Fruit fly (Drosophila melanogaster) whole organism, embryonic: Measurements from ENCODE around the gene CG4613.

Source experiments
- Ada2b ChIP-seq: fragments of 200-800 bp; sonication (Bioruptor generic); IDR thresholded peaks from 2 replicates; pipeline ENCODE4 v1.3.6; 2022; ENCODE audit warnings: missing biosample characterization, missing genetic modification characterization
- CG11695 ChIP-seq: fragments of 200-800 bp; sonication (Bioruptor generic); IDR thresholded peaks from 3 replicates; pipeline ENCODE4 v1.3.6; 2022; ENCODE audit warnings: missing biosample characterization, missing genetic modification characterization
- CG13296 ChIP-seq: fragments of 200-800 bp; sonication (Bioruptor generic); optimal IDR thresholded peaks from 3 replicates; lab custom pipeline; 2018; ENCODE audit warnings: missing biosample characterization, mild to moderate bottlenecking, missing genetic modification characterization
- CG13775 ChIP-seq: fragments of 200-800 bp; sonication (Bioruptor generic); optimal IDR thresholded peaks from 3 replicates; lab custom pipeline; 2017; ENCODE audit warnings: missing biosample characterization, mild to moderate bottlenecking, missing genetic modification characterization
- CG13894 ChIP-seq: fragments of 200-800 bp; sonication (Bioruptor generic); optimal IDR thresholded peaks from 3 replicates; lab custom pipeline; 2018; ENCODE audit warnings: missing biosample characterization, mild to moderate bottlenecking, missing genetic modification characterization, moderate library complexity
- CG15514 ChIP-seq: fragments of 200-800 bp; sonication (Bioruptor generic); optimal IDR thresholded peaks from 3 replicates; lab custom pipeline; 2017; ENCODE audit warnings: missing biosample characterization, missing genetic modification characterization, mild to moderate bottlenecking, moderate library complexity, missing genetic modification reagents
- CG15696 ChIP-seq: fragments of 200-800 bp; sonication (Bioruptor generic); optimal IDR thresholded peaks from 2 replicates; lab custom pipeline; 2019; ENCODE audit warnings: missing biosample characterization, mild to moderate bottlenecking, missing genetic modification characterization, moderate library complexity
- CG1647 ChIP-seq: fragments of 200-800 bp; sonication (Bioruptor generic); optimal IDR thresholded peaks from 3 replicates; lab custom pipeline; 2016; ENCODE audit warnings: missing biosample characterization, missing genetic modification characterization
- CG16779 ChIP-seq: fragments of 200-800 bp; sonication (Bioruptor generic); IDR thresholded peaks from 2 replicates; pipeline ENCODE4 v1.3.6; 2022; ENCODE audit warnings: missing biosample characterization, missing genetic modification characterization
- CG18476 ChIP-seq: fragments of 200-800 bp; sonication (Bioruptor generic); optimal IDR thresholded peaks from 2 replicates; lab custom pipeline; 2016; ENCODE audit warnings: missing biosample characterization, mild to moderate bottlenecking, missing genetic modification characterization
- CG2875 ChIP-seq: fragments of 200-800 bp; sonication (Bioruptor generic); optimal IDR thresholded peaks from 2 replicates; lab custom pipeline; 2017; ENCODE audit warnings: missing biosample characterization, mild to moderate bottlenecking, missing genetic modification characterization, missing genetic modification reagents
- CG31365 ChIP-seq: fragments of 200-800 bp; sonication (Bioruptor generic); optimal IDR thresholded peaks from 2 replicates; lab custom pipeline; 2018; ENCODE audit warnings: missing biosample characterization, mild to moderate bottlenecking, missing genetic modification characterization
- CG31441 ChIP-seq: fragments of 200-800 bp; sonication (Bioruptor generic); IDR thresholded peaks from 2 replicates; pipeline ENCODE4 v1.3.6; 2022; ENCODE audit warnings: missing biosample characterization, missing genetic modification characterization
- CG33557 ChIP-seq: fragments of 200-800 bp; sonication (Bioruptor generic); optimal IDR thresholded peaks from 2 replicates; lab custom pipeline; 2019; ENCODE audit warnings: missing biosample characterization, mild to moderate bottlenecking, missing genetic modification characterization, moderate library complexity
- CG34376 ChIP-seq: fragments of 200-800 bp; sonication (Bioruptor generic); optimal IDR thresholded peaks from 2 replicates; lab custom pipeline; 2018; ENCODE audit warnings: missing biosample characterization, mild to moderate bottlenecking, missing genetic modification characterization
- CG5180 ChIP-seq: fragments of 200-800 bp; sonication (Bioruptor generic); optimal IDR thresholded peaks from 3 replicates; lab custom pipeline; 2017; ENCODE audit warnings: missing biosample characterization, missing genetic modification characterization, mild to moderate bottlenecking, moderate library complexity, missing genetic modification reagents
- CG6791 ChIP-seq: fragments of 200-800 bp; sonication (Bioruptor generic); IDR thresholded peaks from 3 replicates; pipeline ENCODE4 v1.3.6; 2022; ENCODE audit warnings: missing biosample characterization, missing genetic modification characterization; ENCODE audit not compliant: partially characterized antibody
- CG6813 ChIP-seq: fragments of 200-800 bp; sonication (Bioruptor generic); optimal IDR thresholded peaks from 2 replicates; lab custom pipeline; 2017; ENCODE audit warnings: missing biosample characterization, missing genetic modification characterization, mild to moderate bottlenecking, moderate library complexity, missing genetic modification reagents
- CG7271 ChIP-seq: fragments of 200-800 bp; sonication (Bioruptor generic); optimal IDR thresholded peaks from 2 replicates; lab custom pipeline; 2018; ENCODE audit warnings: missing biosample characterization, mild to moderate bottlenecking, missing genetic modification characterization, moderate library complexity
- CG7357 ChIP-seq: fragments of 200-800 bp; sonication (Bioruptor generic); IDR thresholded peaks from 3 replicates; pipeline ENCODE4 v1.3.6; 2022; ENCODE audit warnings: missing biosample characterization, missing genetic modification characterization
- CG7745 ChIP-seq: fragments of 200-800 bp; sonication (Bioruptor generic); optimal IDR thresholded peaks from 2 replicates; lab custom pipeline; 2018; ENCODE audit warnings: missing biosample characterization, mild to moderate bottlenecking, missing genetic modification characterization, moderate library complexity
- CG8089 ChIP-seq: fragments of 200-800 bp; sonication (Bioruptor generic); optimal IDR thresholded peaks from 3 replicates; lab custom pipeline; 2016; ENCODE audit warnings: missing biosample characterization, missing genetic modification characterization
- CG9215 ChIP-seq: fragments of 200-800 bp; sonication (Bioruptor generic); IDR thresholded peaks from 2 replicates; pipeline ENCODE4 v1.3.6; 2022; ENCODE audit warnings: missing biosample characterization, missing genetic modification characterization
- CG9797 ChIP-seq: fragments of 200-800 bp; sonication (Bioruptor generic); optimal IDR thresholded peaks from 3 replicates; lab custom pipeline; 2018; ENCODE audit warnings: missing biosample characterization, mild to moderate bottlenecking, missing genetic modification characterization
- Dek ChIP-seq: fragments of 200-800 bp; sonication (Bioruptor generic); optimal IDR thresholded peaks from 3 replicates; lab custom pipeline; 2019; ENCODE audit warnings: missing biosample characterization, mild to moderate bottlenecking, missing genetic modification characterization, moderate library complexity
- Dip3 ChIP-seq: fragments of 200-800 bp; sonication (Bioruptor generic); optimal IDR thresholded peaks from 3 replicates; lab custom pipeline; 2016; ENCODE audit warnings: missing biosample characterization, missing genetic modification characterization
- Eip74EF ChIP-seq, 2 experiments: fragments of 200-800 bp in 1 of 2; fragments of >200 bp in 1 of 2; sonication (Bioruptor generic) in 1 of 2; optimal IDR thresholded peaks; 2 replicates each; lab custom pipeline; 2017 to 2019; ENCODE audit warnings: missing biosample characterization in 2 of 2, missing genetic modification characterization in 2 of 2, mild to moderate bottlenecking in 1 of 2, moderate library complexity in 1 of 2
- HLH4C ChIP-seq: fragments of 200-800 bp; sonication (Bioruptor generic); IDR thresholded peaks from 3 replicates; pipeline ENCODE4 v1.3.6; 2022; ENCODE audit warnings: missing biosample characterization, missing genetic modification characterization; ENCODE audit not compliant: partially characterized antibody
- HLHmδ ChIP-seq: fragments of 200-800 bp; sonication (Bioruptor generic); optimal IDR thresholded peaks from 2 replicates; lab custom pipeline; 2018; ENCODE audit warnings: missing biosample characterization, mild to moderate bottlenecking, missing genetic modification characterization, moderate library complexity
- NFAT ChIP-seq: fragments of 200-800 bp; sonication (Bioruptor generic); IDR thresholded peaks from 2 replicates; pipeline ENCODE4 v1.3.6; 2022; ENCODE audit warnings: missing biosample characterization, missing genetic modification characterization
- Nf-YC ChIP-seq: fragments of 200-800 bp; optimal IDR thresholded peaks from 3 replicates; lab custom pipeline; 2019; ENCODE audit warnings: missing biosample characterization, mild to moderate bottlenecking, missing genetic modification characterization, moderate library complexity
- Poxn ChIP-seq: fragments of 200-800 bp; sonication (Bioruptor generic); IDR thresholded peaks from 2 replicates; pipeline ENCODE4 v1.3.6; 2022; ENCODE audit warnings: missing biosample characterization, missing genetic modification characterization
- bcd ChIP-seq: fragments of 200-800 bp; sonication (Bioruptor generic); optimal IDR thresholded peaks from 2 replicates; lab custom pipeline; 2017; ENCODE audit warnings: missing biosample characterization, mild to moderate bottlenecking, missing genetic modification characterization
- dan ChIP-seq: fragments of 200-800 bp; sonication (Bioruptor generic); IDR thresholded peaks from 2 replicates; pipeline ENCODE4 v1.3.6; 2022; ENCODE audit warnings: missing biosample characterization, missing genetic modification characterization
- danr ChIP-seq: fragments of 200-800 bp; sonication (Bioruptor generic); IDR thresholded peaks from 2 replicates; pipeline ENCODE4 v1.3.6; 2022; ENCODE audit warnings: missing biosample characterization, missing genetic modification characterization
- eve ChIP-seq, 2 experiments: fragments of >200 bp; optimal IDR thresholded peaks; 2 replicates each; lab custom pipeline; 2017; ENCODE audit warnings: missing biosample characterization in 2 of 2, missing genetic modification characterization in 2 of 2
- fd3F ChIP-seq: fragments of 200-800 bp; sonication (Bioruptor generic); optimal IDR thresholded peaks from 2 replicates; lab custom pipeline; 2018; ENCODE audit warnings: missing biosample characterization, mild to moderate bottlenecking, missing genetic modification characterization, moderate library complexity
- ftz-f1 ChIP-seq: fragments of 200-800 bp; sonication (Bioruptor generic); optimal IDR thresholded peaks from 2 replicates; lab custom pipeline; 2016; ENCODE audit warnings: missing biosample characterization, missing genetic modification characterization
- gfzf ChIP-seq: fragments of 200-800 bp; sonication (Bioruptor generic); optimal IDR thresholded peaks from 2 replicates; lab custom pipeline; 2016; ENCODE audit warnings: missing biosample characterization, mild to moderate bottlenecking, missing genetic modification characterization, moderate library complexity
- h ChIP-seq: fragments of >200 bp; optimal IDR thresholded peaks from 2 replicates; lab custom pipeline; 2017
- inv ChIP-seq: fragments of 200-800 bp; sonication (Bioruptor generic); IDR thresholded peaks from 2 replicates; pipeline ENCODE4 v1.3.6; 2022; ENCODE audit warnings: missing biosample characterization, missing genetic modification characterization; ENCODE audit not compliant: partially characterized antibody
- klu ChIP-seq: fragments of 200-800 bp; sonication (Bioruptor generic); IDR thresholded peaks from 2 replicates; pipeline ENCODE4 v1.3.6; 2022; ENCODE audit warnings: missing biosample characterization, missing genetic modification characterization
- knrl ChIP-seq: fragments of 200-800 bp; sonication (Bioruptor generic); IDR thresholded peaks from 3 replicates; pipeline ENCODE4 v1.3.6; 2022; ENCODE audit warnings: missing biosample characterization, missing genetic modification characterization; ENCODE audit not compliant: partially characterized antibody
- lov ChIP-seq, 2 experiments: fragments of 200-800 bp in 1 of 2; fragments of >200 bp in 1 of 2; sonication (Bioruptor generic) in 1 of 2; IDR thresholded peaks in 1 of 2; optimal IDR thresholded peaks in 1 of 2; 2 replicates in 1 of 2; 3 replicates in 1 of 2; pipeline versions ENCODE4 v1.3.6 to Lab custom; 2017 to 2022; ENCODE audit warnings: missing biosample characterization in 1 of 2, missing genetic modification characterization in 1 of 2
- otp ChIP-seq: fragments of 200-800 bp; sonication (Bioruptor generic); IDR thresholded peaks from 3 replicates; pipeline ENCODE4, ENCODE4 v1.3.6; 2022; ENCODE audit warnings: missing biosample characterization, missing genetic modification characterization
- sd ChIP-seq: fragments of 200-800 bp; sonication (Bioruptor generic); optimal IDR thresholded peaks from 3 replicates; lab custom pipeline; 2018; ENCODE audit warnings: missing biosample characterization, mild to moderate bottlenecking, missing genetic modification characterization, moderate library complexity
- sob ChIP-seq: fragments of 200-800 bp; sonication (Bioruptor generic); IDR thresholded peaks from 2 replicates; pipeline ENCODE4 v1.3.6; 2022; ENCODE audit warnings: missing biosample characterization, missing genetic modification characterization
- sug ChIP-seq: fragments of 200-800 bp; optimal IDR thresholded peaks from 2 replicates; lab custom pipeline; 2019; ENCODE audit warnings: missing biosample characterization, mild to moderate bottlenecking, missing genetic modification characterization, moderate library complexity

CG4613 gene

DNA sequence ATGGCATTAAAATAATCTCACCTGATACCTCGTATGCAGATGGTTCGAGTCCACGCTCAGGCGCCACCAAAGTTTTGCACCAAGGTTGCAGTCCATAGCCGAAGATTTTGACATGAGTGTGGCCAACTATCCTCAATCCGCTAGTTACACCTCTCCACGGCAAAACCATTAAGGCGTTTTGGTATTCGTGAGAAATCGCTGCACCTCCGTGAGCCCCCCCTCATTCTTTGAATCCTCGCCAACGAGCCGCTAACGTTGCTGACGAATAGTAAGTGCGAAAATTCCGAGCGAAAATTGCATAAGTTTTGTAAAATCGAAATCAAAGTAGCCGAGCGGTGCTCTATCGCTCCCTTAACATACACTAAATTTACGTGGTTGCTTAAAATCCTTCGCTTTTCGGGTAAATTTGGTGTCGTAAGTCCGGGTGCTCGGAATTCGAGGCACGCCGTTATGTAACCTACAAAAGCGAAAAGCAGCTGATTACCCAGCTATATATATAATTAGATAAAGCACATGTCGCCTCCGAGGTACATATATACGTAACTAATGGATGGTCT is 16.0 kb upstream of the CG4613 start, which contains the start of gene Mpcp2 (continued):
- no peak for TF ChIP-seq CG6813 (GFP tag; lab: Kevin White, UChicago)
- TF ChIP-seq HLHmδ (GFP tag; lab: Kevin White, UChicago), result peak; percentile 61
- no peak for TF ChIP-seq dan (GFP tag; lab: Robert Waterston, UW)
- peak; percentile 60 for TF ChIP-seq Dek (tag; lab: Kevin White, UChicago)
- TF ChIP-seq lov (optimal IDR thresholded peaks at IDR 0.05; lab: Kevin White, UChicago), result no peak
- TF ChIP-seq lov (GFP tag; IDR thresholded peaks at IDR 0.05; lab: Robert Waterston, UW), result peak; percentile 74; the same call in 2 of the 3 replicates
- TF ChIP-seq fd3F, result no peak
- TF ChIP-seq CG18476, result no peak
- TF ChIP-seq knrl (GFP tag; lab: Robert Waterston, UW), result peak; percentile 54; the same call in 1 of the 3 replicates
- peak; percentile 12 for TF ChIP-seq CG33557 (GFP tag; lab: Kevin White, UChicago)
- no peak for TF ChIP-seq CG7271 (tag; lab: Kevin White, UChicago)
- no peak for TF ChIP-seq CG5180
- peak; percentile 92 for TF ChIP-seq sug (tag; lab: Kevin White, UChicago)
- TF ChIP-seq CG31365, result peak; percentile 17
- TF ChIP-seq CG16779, result no peak
- TF ChIP-seq Nf-YC (tag; lab: Kevin White, UChicago), result peak; percentile 36
- peak; percentile 88 for TF ChIP-seq sd (tag; lab: Kevin White, UChicago)
- TF ChIP-seq danr (GFP tag; lab: Robert Waterston, UW), result no peak
- TF ChIP-seq h (lab: Kevin White, UChicago), result no peak
- peak; percentile 98 for TF ChIP-seq CG9797 (GFP tag; lab: Kevin White, UChicago)
- peak; percentile 9 for TF ChIP-seq CG13775 (GFP tag; lab: Kevin White, UChicago)
- no peak for TF ChIP-seq Poxn
- TF ChIP-seq Ada2b (GFP tag; lab: Robert Waterston, UW), result no peak; the same call in 1 of the 2 replicates
- TF ChIP-seq otp (GFP tag; lab: Robert Waterston, UW), result no peak
- peak; percentile 18; the same call in 2 of the 3 replicates for TF ChIP-seq HLH4C (GFP tag; lab: Robert Waterston, UW)
- no peak for TF ChIP-seq inv (GFP tag; lab: Robert Waterston, UW)
- peak; percentile 55 for TF ChIP-seq bcd
- TF ChIP-seq ftz-f1 (GFP tag; lab: Kevin White, UChicago), result peak; percentile 65
- peak; percentile 23 for TF ChIP-seq CG13296 (GFP tag; lab: Kevin White, UChicago)
- TF ChIP-seq CG11695 (GFP tag; lab: Robert Waterston, UW), result no peak
- no peak for TF ChIP-seq CG1647 (GFP tag; lab: Kevin White, UChicago)
- peak; percentile 23 for TF ChIP-seq CG7745 (tag; lab: Kevin White, UChicago)
- no peak for TF ChIP-seq eve (GFP tag; optimal IDR thresholded peaks at IDR 0.05; lab: Kevin White, UChicago)
- TF ChIP-seq Eip74EF (GFP tag; optimal IDR thresholded peaks at IDR 0.05; lab: Kevin White, UChicago), result peak in 1 of 2 experiments; percentile 13
- no peak for TF ChIP-seq klu (GFP tag; lab: Robert Waterston, UW)
- no peak for TF ChIP-seq CG9215
- TF ChIP-seq CG34376 (GFP tag; lab: Kevin White, UChicago), result peak; percentile 46
- no peak for TF ChIP-seq CG7357 (GFP tag; lab: Robert Waterston, UW)
- TF ChIP-seq sob, result 0 out of 2 replicates have a peak, but pooled peaks have one; percentile 19
- no peak for TF ChIP-seq CG8089 (GFP tag; lab: Kevin White, UChicago)
- TF ChIP-seq CG6791, result peak; percentile 53; the same call in 1 of the 3 replicates
- no peak for TF ChIP-seq CG2875 (GFP tag; lab: Kevin White, UChicago)
- no peak for TF ChIP-seq CG15696
- TF ChIP-seq Dip3 (GFP tag; lab: Kevin White, UChicago), result peak; percentile 65
- TF ChIP-seq CG13894 (tag; lab: Kevin White, UChicago), result peak; percentile 78
- TF ChIP-seq CG15514 (GFP tag; lab: Kevin White, UChicago), result peak; percentile 86
- no peak for TF ChIP-seq NFAT
- TF ChIP-seq gfzf (GFP tag; lab: Kevin White, UChicago), result peak; percentile 98
- TF ChIP-seq CG31441 (GFP tag; lab: Robert Waterston, UW), result peak; percentile 24; the same call in 1 of the 2 replicates
